Fruit fly (Drosophila melanogaster) whole organism, pupa: ENCODE results near the gene IntS6.

Experiments
- CG12605 ChIP-seq: fragments of 200-800 bp; sonication (Bioruptor generic); IDR thresholded peaks from 2 replicates; pipeline ENCODE4 v1.3.6; 2022; ENCODE audit warnings: missing biosample characterization, missing genetic modification characterization
- CG13204 ChIP-seq: fragments of 200-800 bp; sonication (Bioruptor generic); optimal IDR thresholded peaks from 2 replicates; lab custom pipeline; 2018; ENCODE audit warnings: missing biosample characterization, mild to moderate bottlenecking, missing genetic modification characterization, moderate library complexity
- CG14655 ChIP-seq: fragments of 200-800 bp; sonication (Bioruptor generic); optimal IDR thresholded peaks from 3 replicates; lab custom pipeline; 2017; ENCODE audit warnings: mild to moderate bottlenecking, missing biosample characterization, missing genetic modification reagents, missing genetic modification characterization
- CG17806 ChIP-seq: fragments of 200-800 bp; sonication (Bioruptor generic); optimal IDR thresholded peaks from 2 replicates; lab custom pipeline; 2018; ENCODE audit warnings: missing biosample characterization, mild to moderate bottlenecking, missing genetic modification characterization, moderate library complexity
- CG32121 ChIP-seq: fragments of 200-800 bp; sonication (Bioruptor generic); IDR thresholded peaks from 2 replicates; pipeline ENCODE4 v1.3.6; 2022; ENCODE audit warnings: missing biosample characterization, missing genetic modification characterization
- CG34367 ChIP-seq: fragments of 200-800 bp; sonication (Bioruptor generic); optimal IDR thresholded peaks from 2 replicates; lab custom pipeline; 2018; ENCODE audit warnings: missing biosample characterization, mild to moderate bottlenecking, missing genetic modification characterization
- CG8159 ChIP-seq: fragments of 200-800 bp; sonication (Bioruptor generic); optimal IDR thresholded peaks from 3 replicates; lab custom pipeline; 2018; ENCODE audit warnings: missing biosample characterization, mild to moderate bottlenecking, missing genetic modification characterization, moderate library complexity
- Ets98B ChIP-seq: fragments of 200-800 bp; sonication (Bioruptor generic); IDR thresholded peaks from 2 replicates; pipeline ENCODE4 v1.3.6; 2022; ENCODE audit warnings: missing biosample characterization, missing genetic modification characterization
- rn ChIP-seq: fragments of 200-800 bp; sonication (Bioruptor generic); IDR thresholded peaks from 2 replicates; pipeline ENCODE4 v1.3.6; 2022; ENCODE audit warnings: missing biosample characterization, missing genetic modification characterization

dm6 chrX:5724744-5725185 lies 22.3 kb downstream of the IntS6 start:
- TF ChIP-seq CG14655 (GFP tag; lab: Kevin White, UChicago) (peak; percentile 87), CG13204 (GFP tag; lab: Kevin White, UChicago) (peak; percentile 29), CG17806 (tag; lab: Kevin White, UChicago) (peak; percentile 79), Ets98B (GFP tag; lab: Robert Waterston, UW) (peak; percentile 89), rn (GFP tag; lab: Robert Waterston, UW) (peak; percentile 84), CG8159 (tag; lab: Kevin White, UChicago) (peak; percentile 76), CG32121 (GFP tag; lab: Robert Waterston, UW) (peak; percentile 91), CG12605 (GFP tag; lab: Robert Waterston, UW) (peak; percentile 86), CG34367 (tag; lab: Kevin White, UChicago) (peak; percentile 81)
